Fruit fly (Drosophila melanogaster) Kc167 (cell line): ENCODE measurements around the gene Cyp311a1.

Experiments used
- Myc ChIP-seq: fragments of >200 bp; optimal IDR thresholded peaks from 2 replicates; lab custom pipeline; 2017; ENCODE audit warnings: missing external identifiers
- Sin3A ChIP-seq: fragments of >200 bp; optimal IDR thresholded peaks from 2 replicates; lab custom pipeline; 2018; ENCODE audit warnings: missing external identifiers
- h ChIP-seq: fragments of >200 bp; optimal IDR thresholded peaks from 3 replicates; lab custom pipeline; 2018; ENCODE audit warnings: missing external identifiers
- insv ChIP-seq: fragments of >200 bp; optimal IDR thresholded peaks from 3 replicates; lab custom pipeline; 2018; ENCODE audit warnings: missing external identifiers
- psq ChIP-seq: fragments of >200 bp; optimal IDR thresholded peaks from 2 replicates; lab custom pipeline; 2017; ENCODE audit warnings: missing external identifiers
- ttk ChIP-seq: sonication (Bioruptor generic); optimal IDR thresholded peaks from 2 replicates; lab custom pipeline; 2017; ENCODE audit warnings: missing external identifiers

DNA sequence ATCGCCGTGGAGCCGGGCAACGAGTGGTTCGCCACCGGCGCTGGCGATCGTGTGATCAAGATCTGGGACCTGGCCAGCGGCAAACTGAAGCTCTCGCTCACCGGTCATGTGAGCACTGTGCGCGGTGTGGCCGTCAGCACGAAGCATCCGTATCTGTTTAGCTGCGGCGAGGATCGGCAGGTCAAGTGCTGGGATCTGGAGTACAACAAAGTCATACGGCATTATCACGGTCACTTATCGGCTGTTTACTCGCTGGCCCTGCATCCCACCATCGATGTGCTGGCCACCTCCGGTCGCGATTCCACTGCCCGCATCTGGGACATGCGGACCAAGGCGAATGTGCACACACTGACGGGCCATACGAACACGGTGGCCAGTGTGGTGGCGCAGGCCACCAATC is 9.5 kb downstream of the Cyp311a1 start:
- no peak for TF ChIP-seq Sin3A (lab: Kevin White, UChicago)
- TF ChIP-seq ttk (lab: Kevin White, UChicago) = no peak
- no peak for TF ChIP-seq psq
- no peak for TF ChIP-seq Myc (lab: Kevin White, UChicago)
- TF ChIP-seq insv (lab: Kevin White, UChicago) = no peak
- TF ChIP-seq h (lab: Kevin White, UChicago) = no peak
